Fruit fly (Drosophila melanogaster) whole organism, embryonic: Measurements from ENCODE around the gene Hat1.

Experiments
- Aef1 ChIP-seq: fragments of 200-800 bp; sonication (Bioruptor generic); IDR thresholded peaks from 3 replicates; pipeline ENCODE4 v1.3.6; 2022; ENCODE audit warnings: missing biosample characterization, missing genetic modification characterization
- CG1024 ChIP-seq: fragments of 200-800 bp; sonication (Bioruptor generic); IDR thresholded peaks from 2 replicates; pipeline ENCODE4 v1.3.6; 2022; ENCODE audit warnings: missing biosample characterization, missing genetic modification characterization
- CG11560 ChIP-seq: fragments of 200-800 bp; sonication (Bioruptor generic); IDR thresholded peaks from 3 replicates; pipeline ENCODE4 v1.3.6; 2022; ENCODE audit warnings: missing biosample characterization, missing genetic modification characterization
- CG15011 ChIP-seq: fragments of 200-800 bp; sonication (Bioruptor generic); optimal IDR thresholded peaks from 3 replicates; lab custom pipeline; 2018; ENCODE audit warnings: missing biosample characterization, mild to moderate bottlenecking, missing genetic modification characterization
- CG15696 ChIP-seq: fragments of 200-800 bp; sonication (Bioruptor generic); optimal IDR thresholded peaks from 2 replicates; lab custom pipeline; 2019; ENCODE audit warnings: missing biosample characterization, mild to moderate bottlenecking, missing genetic modification characterization, moderate library complexity
- CG17186 ChIP-seq: fragments of 200-800 bp; sonication (Bioruptor generic); optimal IDR thresholded peaks from 3 replicates; lab custom pipeline; 2017; ENCODE audit warnings: missing biosample characterization, missing genetic modification reagents, missing genetic modification characterization
- CG18262 ChIP-seq: fragments of 200-800 bp; optimal IDR thresholded peaks from 3 replicates; lab custom pipeline; 2019; ENCODE audit warnings: missing biosample characterization, mild to moderate bottlenecking, missing genetic modification characterization, moderate library complexity
- CG2129 ChIP-seq: fragments of 200-800 bp; sonication (Bioruptor generic); IDR thresholded peaks from 2 replicates; pipeline ENCODE4 v1.3.6; 2022; ENCODE audit warnings: missing biosample characterization, missing genetic modification characterization; ENCODE audit not compliant: partially characterized antibody
- CG3995 ChIP-seq: fragments of 200-800 bp; sonication (Bioruptor generic); optimal IDR thresholded peaks from 3 replicates; lab custom pipeline; 2016; ENCODE audit warnings: missing biosample characterization, missing genetic modification characterization
- CG42726 ChIP-seq: fragments of 200-800 bp; sonication (Bioruptor generic); IDR thresholded peaks from 2 replicates; pipeline ENCODE4 v1.3.6; 2022; ENCODE audit warnings: missing biosample characterization, missing genetic modification characterization; ENCODE audit not compliant: partially characterized antibody
- CG4424 ChIP-seq: fragments of 200-800 bp; sonication (Bioruptor generic); optimal IDR thresholded peaks from 3 replicates; lab custom pipeline; 2016; ENCODE audit warnings: missing biosample characterization, missing genetic modification characterization
- CG4617 ChIP-seq: fragments of 200-800 bp; sonication (Bioruptor generic); optimal IDR thresholded peaks from 3 replicates; lab custom pipeline; 2016; ENCODE audit warnings: missing biosample characterization, missing genetic modification characterization, borderline replicate concordance
- CG4854 ChIP-seq: fragments of 200-800 bp; sonication (Bioruptor generic); optimal IDR thresholded peaks from 2 replicates; lab custom pipeline; 2016; ENCODE audit warnings: missing biosample characterization, missing genetic modification characterization, inconsistent platforms
- CG6689 ChIP-seq: fragments of 200-800 bp; sonication (Bioruptor generic); IDR thresholded peaks from 2 replicates; pipeline ENCODE4 v1.3.6; 2022; ENCODE audit warnings: missing biosample characterization, missing genetic modification characterization
- CG8478 ChIP-seq: fragments of >200 bp; optimal IDR thresholded peaks from 2 replicates; lab custom pipeline; 2018
- Dad ChIP-seq: fragments of 200-800 bp; sonication (Bioruptor generic); optimal IDR thresholded peaks from 3 replicates; lab custom pipeline; 2016; ENCODE audit warnings: missing biosample characterization, missing genetic modification characterization
- ERR ChIP-seq: fragments of 200-800 bp; sonication (Bioruptor generic); optimal IDR thresholded peaks from 2 replicates; lab custom pipeline; 2016; ENCODE audit warnings: missing biosample characterization, missing genetic modification characterization
- HHEX ChIP-seq: fragments of 200-800 bp; sonication (Bioruptor generic); optimal IDR thresholded peaks from 3 replicates; lab custom pipeline; 2017; ENCODE audit warnings: missing biosample characterization, mild to moderate bottlenecking, missing genetic modification characterization, missing genetic modification reagents
- HmgD ChIP-seq: fragments of 200-800 bp; sonication (Bioruptor generic); optimal IDR thresholded peaks from 3 replicates; lab custom pipeline; 2016; ENCODE audit warnings: missing biosample characterization, missing genetic modification characterization
- Rx ChIP-seq: fragments of 200-800 bp; sonication (Bioruptor generic); IDR thresholded peaks from 2 replicates; pipeline ENCODE4 v1.3.6; 2022; ENCODE audit warnings: missing biosample characterization, missing genetic modification characterization
- aop ChIP-seq: fragments of 200-800 bp; sonication (Bioruptor generic); IDR thresholded peaks from 2 replicates; pipeline ENCODE4 v1.3.6; 2022; ENCODE audit warnings: missing biosample characterization, missing genetic modification characterization
- bsh ChIP-seq, 2 experiments: fragments of 200-800 bp; sonication (Bioruptor generic); optimal IDR thresholded peaks; 2 replicates each; lab custom pipeline; 2017 to 2018; ENCODE audit warnings: mild to moderate bottlenecking in 2 of 2, missing biosample characterization in 2 of 2, missing genetic modification characterization in 2 of 2, moderate library complexity in 1 of 2
- cad ChIP-seq: fragments of >200 bp; optimal IDR thresholded peaks from 2 replicates; lab custom pipeline; 2017; ENCODE audit warnings: missing biosample characterization, missing genetic modification characterization
- cato ChIP-seq: fragments of 200-800 bp; sonication (Bioruptor generic); optimal IDR thresholded peaks from 2 replicates; lab custom pipeline; 2016; ENCODE audit warnings: missing biosample characterization, missing genetic modification characterization, borderline replicate concordance
- chinmo ChIP-seq: fragments of 200-800 bp; sonication (Bioruptor generic); IDR thresholded peaks from 4 replicates; pipeline ENCODE4 v1.3.6; 2022; ENCODE audit warnings: missing biosample characterization, missing genetic modification characterization; ENCODE audit not compliant: partially characterized antibody
- crp ChIP-seq, 2 experiments: fragments of 200-800 bp; sonication (Bioruptor generic); optimal IDR thresholded peaks; 2 replicates in 1 of 2; 3 replicates in 1 of 2; lab custom pipeline; 2017; ENCODE audit warnings: missing biosample characterization in 2 of 2, missing genetic modification characterization in 2 of 2, mild to moderate bottlenecking in 1 of 2, moderate library complexity in 1 of 2
- cwo ChIP-seq: fragments of 200-800 bp; sonication (Bioruptor generic); optimal IDR thresholded peaks from 3 replicates; lab custom pipeline; 2017; ENCODE audit warnings: missing biosample characterization, missing genetic modification characterization, mild to moderate bottlenecking, moderate library complexity, missing genetic modification reagents
- danr ChIP-seq: fragments of 200-800 bp; sonication (Bioruptor generic); IDR thresholded peaks from 2 replicates; pipeline ENCODE4 v1.3.6; 2022; ENCODE audit warnings: missing biosample characterization, missing genetic modification characterization
- dati ChIP-seq: fragments of 200-800 bp; sonication (Bioruptor generic); IDR thresholded peaks from 2 replicates; pipeline ENCODE4 v1.3.6; 2022; ENCODE audit warnings: missing biosample characterization, missing genetic modification characterization
- grn ChIP-seq: fragments of 200-800 bp; sonication (Bioruptor generic); optimal IDR thresholded peaks from 3 replicates; lab custom pipeline; 2017; ENCODE audit warnings: missing biosample characterization, missing genetic modification characterization
- ind ChIP-seq: fragments of 200-800 bp; sonication (Bioruptor generic); optimal IDR thresholded peaks from 3 replicates; lab custom pipeline; 2016; ENCODE audit warnings: missing biosample characterization, missing genetic modification characterization
- ken ChIP-seq: fragments of 200-800 bp; sonication (Bioruptor generic); IDR thresholded peaks from 3 replicates; pipeline ENCODE4 v1.3.6; 2022; ENCODE audit warnings: missing biosample characterization, missing genetic modification characterization
- klu ChIP-seq: fragments of 200-800 bp; sonication (Bioruptor generic); IDR thresholded peaks from 2 replicates; pipeline ENCODE4 v1.3.6; 2022; ENCODE audit warnings: missing biosample characterization, missing genetic modification characterization
- mirr ChIP-seq: fragments of 200-800 bp; sonication (Bioruptor generic); optimal IDR thresholded peaks from 3 replicates; lab custom pipeline; 2018; ENCODE audit warnings: missing biosample characterization, mild to moderate bottlenecking, missing genetic modification characterization
- nmo ChIP-seq: fragments of 200-800 bp; sonication (Bioruptor generic); optimal IDR thresholded peaks from 2 replicates; lab custom pipeline; 2018; ENCODE audit warnings: missing biosample characterization, mild to moderate bottlenecking, missing genetic modification characterization, moderate library complexity
- nom ChIP-seq: fragments of 200-800 bp; sonication (Bioruptor generic); optimal IDR thresholded peaks from 2 replicates; lab custom pipeline; 2017; ENCODE audit warnings: missing biosample characterization, missing genetic modification characterization, mild to moderate bottlenecking, moderate library complexity, missing genetic modification reagents
- org-1 ChIP-seq: fragments of 200-800 bp; sonication (Bioruptor generic); optimal IDR thresholded peaks from 2 replicates; lab custom pipeline; 2017; ENCODE audit warnings: missing biosample characterization, missing genetic modification characterization
- prd ChIP-seq, 3 experiments: fragments of >200 bp in 2 of 3; fragments of 200-800 bp in 1 of 3; sonication (Bioruptor generic) in 1 of 3; optimal IDR thresholded peaks in 2 of 3; IDR thresholded peaks in 1 of 3; 2 replicates in 2 of 3; 3 replicates in 1 of 3; pipeline versions ENCODE4 v1.3.6 to Lab custom; 2017 to 2022; ENCODE audit warnings: missing biosample characterization in 1 of 3, missing genetic modification characterization in 1 of 3
- pros ChIP-seq: fragments of 200-800 bp; sonication (Bioruptor generic); optimal IDR thresholded peaks from 3 replicates; lab custom pipeline; 2019; ENCODE audit warnings: missing biosample characterization, mild to moderate bottlenecking, missing genetic modification characterization, moderate library complexity
- psq ChIP-seq: fragments of 200-800 bp; sonication (Bioruptor generic); optimal IDR thresholded peaks from 2 replicates; lab custom pipeline; 2017; ENCODE audit warnings: missing biosample characterization, missing genetic modification characterization
- seq ChIP-seq: fragments of 200-800 bp; sonication (Bioruptor generic); IDR thresholded peaks from 2 replicates; pipeline ENCODE4 v1.3.6; 2022; ENCODE audit warnings: missing biosample characterization, missing genetic modification characterization
- sisA ChIP-seq: fragments of 200-800 bp; sonication (Bioruptor generic); IDR thresholded peaks from 2 replicates; pipeline ENCODE4 v1.3.6; 2022; ENCODE audit warnings: missing biosample characterization, missing genetic modification characterization
- slou ChIP-seq: fragments of 200-800 bp; sonication (Bioruptor generic); optimal IDR thresholded peaks from 3 replicates; lab custom pipeline; 2016; ENCODE audit warnings: missing biosample characterization, missing genetic modification characterization
- sna ChIP-seq: fragments of 200-800 bp; sonication (Bioruptor generic); IDR thresholded peaks from 2 replicates; pipeline ENCODE4 v1.3.6; 2022; ENCODE audit warnings: missing biosample characterization, missing genetic modification characterization; ENCODE audit not compliant: partially characterized antibody
- trh ChIP-seq: fragments of 200-800 bp; sonication (Bioruptor generic); optimal IDR thresholded peaks from 2 replicates; lab custom pipeline; 2016; ENCODE audit warnings: missing biosample characterization, missing genetic modification characterization
- ttk ChIP-seq: fragments of 200-800 bp; sonication (Bioruptor generic); IDR thresholded peaks from 2 replicates; pipeline ENCODE4 v2.1.2; 2022; ENCODE audit warnings: missing biosample characterization, missing genetic modification characterization
- tup ChIP-seq: fragments of 200-800 bp; sonication (Bioruptor generic); optimal IDR thresholded peaks from 2 replicates; lab custom pipeline; 2016; ENCODE audit warnings: missing biosample characterization, mild to moderate bottlenecking, missing genetic modification characterization, moderate library complexity

Hat1 gene

dm6 chr3R:5789025-5789953 lies at the start of gene Hat1, which contains the start of gene Rpn5 (continued):
- TF ChIP-seq klu (GFP tag; lab: Robert Waterston, UW) = peak; percentile 74; the same call in 1 of the 2 replicates
- peak; percentile 70 for TF ChIP-seq grn
- peak; percentile 77 for TF ChIP-seq trh (GFP tag; lab: Kevin White, UChicago)
- no peak for TF ChIP-seq chinmo (GFP tag; lab: Robert Waterston, UW)
- TF ChIP-seq HmgD (GFP tag; lab: Kevin White, UChicago) = peak; percentile 88
- TF ChIP-seq CG42726 (GFP tag; lab: Robert Waterston, UW) = peak; percentile 43; the same call in 1 of the 2 replicates
- peak; percentile 78 for TF ChIP-seq sisA (GFP tag; lab: Robert Waterston, UW)
- no peak for TF ChIP-seq cad (GFP tag; lab: Kevin White, UChicago)
- TF ChIP-seq cato = peak; percentile 76
- TF ChIP-seq CG15696 = peak; percentile 62
- peak; percentile 88 for TF ChIP-seq Dad (GFP tag; lab: Kevin White, UChicago)
- peak; percentile 52 for TF ChIP-seq CG2129 (GFP tag; lab: Robert Waterston, UW)
- peak; percentile 78 for TF ChIP-seq ERR (GFP tag; lab: Kevin White, UChicago)
- peak; percentile 62 for TF ChIP-seq cwo (GFP tag; lab: Kevin White, UChicago)
- TF ChIP-seq slou = peak; percentile 69
- peak; percentile 93 for TF ChIP-seq CG3995 (GFP tag; lab: Kevin White, UChicago)
- peak; percentile 76 for TF ChIP-seq CG4617 (GFP tag; lab: Kevin White, UChicago)
- peak; percentile 49 for TF ChIP-seq psq (GFP tag; lab: Kevin White, UChicago)
- TF ChIP-seq nom (GFP tag; lab: Kevin White, UChicago) = peak; percentile 56
- peak; percentile 75 for TF ChIP-seq CG18262 (tag; lab: Kevin White, UChicago)
- TF ChIP-seq HHEX (GFP tag; lab: Kevin White, UChicago) = peak; percentile 66
- peak; percentile 91 for TF ChIP-seq CG4424
- peak; percentile 58 for TF ChIP-seq CG15011 (GFP tag; lab: Kevin White, UChicago)
- no peak; the same call in 1 of the 2 replicates for TF ChIP-seq Rx (GFP tag; lab: Robert Waterston, UW)
- peak; percentile 53; the same call in 1 of the 3 replicates for TF ChIP-seq CG11560 (tag; lab: Robert Waterston, UW)
- TF ChIP-seq dati (GFP tag; lab: Robert Waterston, UW) = no peak
- no peak for TF ChIP-seq CG8478 (lab: Kevin White, UChicago)
- TF ChIP-seq CG1024 (GFP tag; lab: Robert Waterston, UW) = no peak
- TF ChIP-seq pros = no peak
- peak in 1 of 2 experiments; percentile 51 for TF ChIP-seq crp (GFP tag; optimal IDR thresholded peaks at IDR 0.05; lab: Kevin White, UChicago)
- TF ChIP-seq ind (GFP tag; lab: Kevin White, UChicago) = peak; percentile 90
- peak; percentile 54; the same call in 1 of the 2 replicates for TF ChIP-seq ttk (GFP tag; lab: Robert Waterston, UW)
- peak; percentile 56 for TF ChIP-seq tup
- TF ChIP-seq seq (GFP tag; lab: Robert Waterston, UW) = peak; percentile 44; the same call in 1 of the 2 replicates
- no peak for TF ChIP-seq aop
- TF ChIP-seq Aef1 (GFP tag; lab: Robert Waterston, UW) = peak; percentile 76
- TF ChIP-seq CG6689 = peak; percentile 64
- TF ChIP-seq bsh (GFP tag; optimal IDR thresholded peaks at IDR 0.05; lab: Kevin White, UChicago) = peak; percentile 11 to 60
- peak; percentile 48 for TF ChIP-seq org-1 (GFP tag; lab: Kevin White, UChicago)
- TF ChIP-seq CG17186 = peak; percentile 57
- 0 out of 3 replicates have a peak, but pooled peaks have one; percentile 60 for TF ChIP-seq ken (GFP tag; lab: Robert Waterston, UW)
- TF ChIP-seq danr (GFP tag; lab: Robert Waterston, UW) = peak; percentile 60; the same call in 1 of the 2 replicates
- peak; percentile 80 for TF ChIP-seq CG4854 (GFP tag; lab: Kevin White, UChicago)
- no peak for TF ChIP-seq prd (optimal IDR thresholded peaks at IDR 0.05; lab: Kevin White, UChicago)
- peak; percentile 79; the same call in 2 of the 3 replicates for TF ChIP-seq prd (GFP tag; IDR thresholded peaks at IDR 0.05; lab: Robert Waterston, UW)
- TF ChIP-seq sna = peak; percentile 77
- TF ChIP-seq mirr = peak; percentile 23
- peak; percentile 87 for TF ChIP-seq nmo (GFP tag; lab: Kevin White, UChicago)
